Worm (Caenorhabditis elegans) whole organism, L4 larva: ENCODE results near the gene T07E3.4.

Experiments used
- F10B5.3 ChIP-seq: sonication (generic microtip); optimal IDR thresholded peaks from 2 replicates; lab custom pipeline; 2016; ENCODE audit warnings: mild to moderate bottlenecking, missing genetic modification characterization, missing compliant biosample characterization
- F26F4.8 ChIP-seq: fragments of 200-800 bp; sonication (Bioruptor generic); conservative IDR thresholded peaks from 2 replicates; pipeline ENCODE4 v1.3.6; 2022; ENCODE audit warnings: missing genetic modification characterization, missing compliant biosample characterization
- F37D6.2 ChIP-seq: sonication (generic microtip); optimal IDR thresholded peaks from 2 replicates; lab custom pipeline; 2016; ENCODE audit warnings: mild to moderate bottlenecking, missing genetic modification characterization, missing compliant biosample characterization
- F49E8.2 ChIP-seq: sonication (generic microtip); optimal IDR thresholded peaks from 2 replicates; lab custom pipeline; 2016; ENCODE audit warnings: missing compliant biosample characterization, mild to moderate bottlenecking, missing genetic modification characterization, borderline replicate concordance
- R02D3.7 ChIP-seq: fragments of 150-350 bp; sonication (generic microtip); optimal IDR thresholded peaks from 3 replicates; lab custom pipeline; 2014; ENCODE audit warnings: missing biosample characterization, missing genetic modification characterization
- T20F7.1 ChIP-seq: fragments of 200-800 bp; sonication (Bioruptor generic); optimal IDR thresholded peaks from 2 replicates; lab custom pipeline; 2018; ENCODE audit warnings: mild to moderate bottlenecking, missing genetic modification characterization, missing compliant biosample characterization
- Y105C5A.15 ChIP-seq: fragments of 200-800 bp; sonication (Bioruptor generic); IDR thresholded peaks from 2 replicates; pipeline ENCODE4 v1.3.6; 2022; ENCODE audit warnings: missing genetic modification characterization, missing compliant biosample characterization
- ZK337.2 ChIP-seq: fragments of 200-800 bp; sonication (Bioruptor generic); IDR thresholded peaks from 2 replicates; pipeline ENCODE4 v1.3.6; 2022; ENCODE audit warnings: missing genetic modification reagents, missing genetic modification characterization, missing compliant biosample characterization
- ZK546.5 ChIP-seq, 2 experiments: sonication (generic microtip); optimal IDR thresholded peaks; 2 replicates each; lab custom pipeline; 2017; ENCODE audit warnings: missing biosample characterization in 2 of 2, missing genetic modification characterization in 2 of 2
- aha-1 ChIP-seq: fragments of 150-350 bp; peaks from one replicate; lab custom pipeline; 2014; ENCODE audit warnings: missing biosample characterization, missing genetic modification characterization
- ama-1 ChIP-seq: fragments of 150-350 bp; optimal IDR thresholded peaks from 2 replicates; lab custom pipeline; 2014; ENCODE audit warnings: inconsistent platforms, mixed read lengths
- attf-4 ChIP-seq: sonication (generic microtip); optimal IDR thresholded peaks from 3 replicates; lab custom pipeline; 2017; ENCODE audit warnings: missing biosample characterization, missing genetic modification characterization
- ceh-32 ChIP-seq: sonication (generic microtip); optimal IDR thresholded peaks from 2 replicates; lab custom pipeline; 2016; ENCODE audit warnings: mild to moderate bottlenecking, missing genetic modification characterization, missing compliant biosample characterization; ENCODE audit not compliant: poor library complexity
- ctbp-1 ChIP-seq: fragments of 200-800 bp; sonication (Bioruptor generic); IDR thresholded peaks from 2 replicates; pipeline ENCODE4 v1.3.6; 2022; ENCODE audit warnings: missing genetic modification reagents, missing genetic modification characterization, missing compliant biosample characterization
- daf-16 ChIP-seq, 3 experiments: sonication (generic microtip); optimal IDR thresholded peaks; 2 replicates each; lab custom pipeline; 2016 to 2017; ENCODE audit warnings: missing genetic modification characterization in 3 of 3, missing genetic modification reagents in 3 of 3, mild to moderate bottlenecking in 2 of 3, missing compliant biosample characterization in 2 of 3, missing biosample characterization in 1 of 3, moderate library complexity in 1 of 3
- dmd-6 ChIP-seq: fragments of 200-800 bp; sonication (Bioruptor generic); IDR thresholded peaks from 2 replicates; pipeline ENCODE4 v1.3.6; 2022; ENCODE audit warnings: missing genetic modification reagents, missing genetic modification characterization, missing compliant biosample characterization
- dmd-8 ChIP-seq: fragments of 200-800 bp; sonication (Bioruptor generic); IDR thresholded peaks from 2 replicates; pipeline ENCODE4 v1.3.6; 2022; ENCODE audit warnings: missing genetic modification characterization, missing compliant biosample characterization
- dpl-1 ChIP-seq: fragments of 150-350 bp; optimal IDR thresholded peaks from 2 replicates; lab custom pipeline; 2014; ENCODE audit warnings: missing biosample characterization, missing genetic modification reagents, missing genetic modification characterization
- duxl-1 ChIP-seq: sonication (generic microtip); optimal IDR thresholded peaks from 2 replicates; lab custom pipeline; 2016; ENCODE audit warnings: mild to moderate bottlenecking, missing genetic modification characterization, moderate library complexity, missing compliant biosample characterization; ENCODE audit not compliant: poor library complexity
- dve-1 ChIP-seq: sonication (generic microtip); optimal IDR thresholded peaks from 2 replicates; lab custom pipeline; 2017; ENCODE audit warnings: antibody characterized with exemption, mild to moderate bottlenecking, missing genetic modification characterization, missing compliant biosample characterization; ENCODE audit not compliant: insufficient read depth
- fkh-10 ChIP-seq: fragments of 150-350 bp; optimal IDR thresholded peaks from 2 replicates; lab custom pipeline; 2014; ENCODE audit warnings: missing biosample characterization, missing genetic modification reagents, missing genetic modification characterization
- fos-1 ChIP-seq: fragments of 150-350 bp; optimal IDR thresholded peaks from 2 replicates; lab custom pipeline; 2014; ENCODE audit warnings: missing biosample characterization, missing genetic modification characterization
- gei-8 ChIP-seq: fragments of 200-800 bp; sonication (Bioruptor generic); optimal IDR thresholded peaks from 2 replicates; lab custom pipeline; 2018; ENCODE audit warnings: mild to moderate bottlenecking, missing genetic modification characterization, missing compliant biosample characterization
- hif-1 ChIP-seq, 2 experiments: sonication (generic microtip); optimal IDR thresholded peaks; 2 replicates each; lab custom pipeline; 2016 to 2017; ENCODE audit warnings: missing compliant biosample characterization in 2 of 2, missing genetic modification characterization in 2 of 2, missing genetic modification reagents in 2 of 2, missing genotype in 2 of 2, mild to moderate bottlenecking in 1 of 2
- hlh-11 ChIP-seq: fragments of 200-800 bp; sonication (Bioruptor generic); optimal IDR thresholded peaks from 2 replicates; lab custom pipeline; 2018; ENCODE audit warnings: mild to moderate bottlenecking, missing genetic modification characterization, missing compliant biosample characterization
- hlh-30 ChIP-seq: sonication (generic microtip); optimal IDR thresholded peaks from 2 replicates; lab custom pipeline; 2017; ENCODE audit warnings: antibody characterized with exemption, mild to moderate bottlenecking, missing genetic modification characterization, missing compliant biosample characterization; ENCODE audit not compliant: insufficient read depth
- hmg-1.1 ChIP-seq: fragments of 200-800 bp; sonication (Bioruptor generic); IDR thresholded peaks from 2 replicates; pipeline ENCODE4 v1.3.6; 2022; ENCODE audit warnings: missing genetic modification reagents, missing genetic modification characterization, missing compliant biosample characterization
- jun-1 ChIP-seq: fragments of 150-350 bp; optimal IDR thresholded peaks from 2 replicates; lab custom pipeline; 2014; ENCODE audit warnings: missing biosample characterization, missing genetic modification reagents, missing genetic modification characterization
- lin-38 ChIP-seq: fragments of 200-800 bp; sonication (Bioruptor generic); IDR thresholded peaks from 2 replicates; pipeline ENCODE4 v1.3.6; 2022; ENCODE audit warnings: missing genetic modification reagents, missing genetic modification characterization, missing compliant biosample characterization
- lsy-2 ChIP-seq, 2 experiments: fragments of 150-350 bp in 1 of 2; sonication (generic microtip) in 1 of 2; optimal IDR thresholded peaks; 2 replicates each; lab custom pipeline; 2014 to 2017; ENCODE audit warnings: missing biosample characterization in 2 of 2, missing genetic modification characterization in 2 of 2
- madf-5 ChIP-seq, 2 experiments: fragments of 200-800 bp; sonication (Bioruptor generic); IDR thresholded peaks; 2 replicates each; pipeline ENCODE4 v1.3.6; 2022; ENCODE audit warnings: missing compliant biosample characterization in 2 of 2, missing genetic modification characterization in 2 of 2
- mep-1 ChIP-seq: fragments of 150-350 bp; sonication (generic microtip); optimal IDR thresholded peaks from 3 replicates; lab custom pipeline; 2014; ENCODE audit warnings: missing biosample characterization, missing genetic modification characterization
- mes-2 ChIP-seq: sonication (generic microtip); optimal IDR thresholded peaks from 2 replicates; lab custom pipeline; 2016; ENCODE audit warnings: missing genotype, mild to moderate bottlenecking, missing genetic modification characterization, missing compliant biosample characterization; ENCODE audit not compliant: poor library complexity, severe bottlenecking
- nhr-11 ChIP-seq: fragments of 150-350 bp; optimal IDR thresholded peaks from 2 replicates; lab custom pipeline; 2014; ENCODE audit warnings: missing biosample characterization, missing genetic modification characterization
- nhr-237 ChIP-seq: sonication (generic microtip); optimal IDR thresholded peaks from 2 replicates; lab custom pipeline; 2017; ENCODE audit warnings: missing biosample characterization, missing genetic modification characterization
- nhr-42 ChIP-seq: fragments of 200-800 bp; sonication (Bioruptor generic); IDR thresholded peaks from 2 replicates; pipeline ENCODE4 v1.3.6; 2022; ENCODE audit warnings: missing genetic modification characterization, missing compliant biosample characterization
- nhr-76 ChIP-seq: fragments of 150-350 bp; optimal IDR thresholded peaks from 2 replicates; lab custom pipeline; 2014; ENCODE audit warnings: missing biosample characterization, missing genetic modification characterization
- nhr-77 ChIP-seq: fragments of 150-350 bp; optimal IDR thresholded peaks from 2 replicates; lab custom pipeline; 2014; ENCODE audit warnings: missing biosample characterization, missing genetic modification characterization
- pha-4 ChIP-seq, 2 experiments: fragments of 150-350 bp in 1 of 2; fragments of 200-800 bp in 1 of 2; sonication (Bioruptor generic) in 1 of 2; IDR thresholded peaks in 1 of 2; optimal IDR thresholded peaks in 1 of 2; 2 replicates each; pipeline versions ENCODE4 v1.3.6 to Lab custom; 2014 to 2022; ENCODE audit warnings: missing genetic modification characterization in 2 of 2, missing genetic modification reagents in 2 of 2, missing biosample characterization in 1 of 2, missing compliant biosample characterization in 1 of 2
- snpc-1.2 ChIP-seq: fragments of 200-800 bp; sonication (Bioruptor generic); IDR thresholded peaks from 2 replicates; pipeline ENCODE4 v1.3.6; 2022; ENCODE audit warnings: missing genetic modification reagents, missing genetic modification characterization, missing compliant biosample characterization
- snpc-4 ChIP-seq: fragments of 150-350 bp; optimal IDR thresholded peaks from 2 replicates; lab custom pipeline; 2014; ENCODE audit warnings: missing biosample characterization, missing genetic modification characterization
- spr-3 ChIP-seq: fragments of 200-800 bp; sonication (Bioruptor generic); optimal IDR thresholded peaks from 2 replicates; lab custom pipeline; 2018; ENCODE audit warnings: mild to moderate bottlenecking, missing genetic modification characterization, missing compliant biosample characterization
- vab-7 ChIP-seq: fragments of 200-800 bp; sonication (Bioruptor generic); IDR thresholded peaks from 2 replicates; pipeline ENCODE4 v1.3.6; 2022; ENCODE audit warnings: missing genetic modification reagents, missing genetic modification characterization, missing compliant biosample characterization
- ztf-11 ChIP-seq: fragments of 150-350 bp; optimal IDR thresholded peaks from 2 replicates; lab custom pipeline; 2014; ENCODE audit warnings: missing biosample characterization, missing genetic modification characterization

The T07E3.4 gene

ce11 chrIII:6928725-6929124 lies 30.9 kb downstream of the T07E3.4 start, which contains the start of gene flap-1:
TSS of gene flap-1 (minus strand) at chrIII:6928825.
- peak; percentile 89 for TF ChIP-seq aha-1 (tag; lab: Kevin White, UChicago)
- TF ChIP-seq ctbp-1: no peak

ce11 chrIII:6929558-6930167 lies 31.8 kb downstream of the T07E3.4 start, which contains the start of gene inf-1:
TSS of gene inf-1 (plus strand) at chrIII:6930134.
- TF ChIP-seq vab-7 (GFP tag; lab: Robert Waterston, UW) (no peak), nhr-77 (tag; lab: Kevin White, UChicago) (peak; percentile 10), dmd-8 (GFP tag; lab: Robert Waterston, UW) (no peak), nhr-42 (GFP tag; lab: Robert Waterston, UW) (no peak), ztf-11 (no peak), gei-8 (GFP tag; lab: Kevin White, UChicago) (no peak), pha-4 (GFP tag; IDR thresholded peaks at IDR 0.05; lab: Robert Waterston, UW) (no peak), pha-4 (tag; optimal IDR thresholded peaks at IDR 0.05; lab: Kevin White, UChicago) (peak; percentile 29), mes-2 (tag; lab: Kevin White, UChicago) (peak; percentile 65), hif-1 (tag; optimal IDR thresholded peaks at IDR 0.05; lab: Kevin White, UChicago) (peak in 1 of 2 experiments; percentile 45), hlh-30 (tag; lab: Kevin White, UChicago) (peak; percentile 25), lin-38 (GFP tag; lab: Robert Waterston, UW) (peak; percentile 85), snpc-1.2 (GFP tag; lab: Robert Waterston, UW) (no peak), dve-1 (tag; lab: Kevin White, UChicago) (peak; percentile 42), dmd-6 (GFP tag; lab: Robert Waterston, UW) (no peak), nhr-11 (tag; lab: Kevin White, UChicago) (no peak), daf-16 (GFP tag; optimal IDR thresholded peaks at IDR 0.05; lab: Kevin White, UChicago) (no peak), daf-16 (tag; optimal IDR thresholded peaks at IDR 0.05; lab: Kevin White, UChicago) (peak; percentile 32), spr-3 (GFP tag; lab: Kevin White, UChicago) (no peak), lsy-2 (tag; optimal IDR thresholded peaks at IDR 0.05; lab: Kevin White, UChicago) (peak in 1 of 2 experiments; percentile 82), fkh-10 (peak; percentile 28), nhr-237 (tag; lab: Kevin White, UChicago) (no peak), ctbp-1 (no peak), nhr-76 (tag; lab: Kevin White, UChicago) (no peak), T20F7.1 (GFP tag; lab: Kevin White, UChicago) (peak; percentile 49), mep-1 (peak; percentile 48), duxl-1 (tag; lab: Kevin White, UChicago) (no peak), ZK337.2 (no peak), ZK546.5 (tag; optimal IDR thresholded peaks at IDR 0.05; lab: Kevin White, UChicago) (no peak), dpl-1 (peak; percentile 60)

ce11 chrIII:6931896-6932295 lies 34.1 kb downstream of the T07E3.4 start, which contains the start of gene byn-1:
TSS of gene byn-1 (plus strand) at chrIII:6932001.
- TF ChIP-seq aha-1 (tag; lab: Kevin White, UChicago): no peak
- TF ChIP-seq snpc-4: no peak
- 0 out of 4 replicates have a peak, but pooled peaks of 1 of the 2 experiments have one; percentile 10 for TF ChIP-seq madf-5 (GFP tag; IDR thresholded peaks at IDR 0.05; lab: Robert Waterston, UW)
- no peak for TF ChIP-seq dve-1 (tag; lab: Kevin White, UChicago)
- no peak for TF ChIP-seq T20F7.1 (GFP tag; lab: Kevin White, UChicago)
- TF ChIP-seq hmg-1.1 (GFP tag; lab: Robert Waterston, UW): no peak
- TF ChIP-seq jun-1 (tag; lab: Kevin White, UChicago): no peak
- peak; percentile 36 for TF ChIP-seq mes-2 (tag; lab: Kevin White, UChicago)
- TF ChIP-seq R02D3.7 (tag; lab: Kevin White, UChicago): no peak
- TF ChIP-seq F37D6.2 (tag; lab: Kevin White, UChicago): no peak
- peak; percentile 8 for TF ChIP-seq duxl-1 (tag; lab: Kevin White, UChicago)
- no peak for TF ChIP-seq ctbp-1
- TF ChIP-seq fos-1 (tag; lab: Kevin White, UChicago): no peak
- peak; percentile 34 for TF ChIP-seq F49E8.2
- 0 out of 2 replicates have a peak, but pooled peaks have one; percentile 9 for TF ChIP-seq Y105C5A.15 (GFP tag; lab: Robert Waterston, UW)
- no peak for TF ChIP-seq vab-7 (GFP tag; lab: Robert Waterston, UW)
- TF ChIP-seq F26F4.8 (GFP tag; lab: Robert Waterston, UW): no peak
- peak; percentile 47 for TF ChIP-seq ama-1
- peak; percentile 58 for TF ChIP-seq lin-38 (GFP tag; lab: Robert Waterston, UW)
- TF ChIP-seq snpc-1.2 (GFP tag; lab: Robert Waterston, UW): peak; percentile 51; the same call in 1 of the 2 replicates
- no peak for TF ChIP-seq ceh-32
- TF ChIP-seq F10B5.3 (tag; lab: Kevin White, UChicago): no peak
- TF ChIP-seq hlh-11 (tag; lab: Kevin White, UChicago): no peak
- no peak for TF ChIP-seq attf-4
